Worm (Caenorhabditis elegans) whole organism, L1 larva: Measurements from ENCODE around the gene npp-5.

Experiments used
- aly-2 ChIP-seq: fragments of 150-350 bp; optimal IDR thresholded peaks from 2 replicates; lab custom pipeline; 2014; ENCODE audit warnings: missing biosample characterization, missing genetic modification characterization
- ama-1 ChIP-seq: fragments of 150-350 bp; optimal IDR thresholded peaks from 2 replicates; lab custom pipeline; 2014
- blmp-1 ChIP-seq: fragments of 150-350 bp; optimal IDR thresholded peaks from 2 replicates; lab custom pipeline; 2014; ENCODE audit warnings: missing biosample characterization, missing genetic modification characterization
- ceh-63 ChIP-seq: fragments of 200-800 bp; sonication (Bioruptor generic); optimal IDR thresholded peaks from 2 replicates; lab custom pipeline; 2018; ENCODE audit warnings: mild to moderate bottlenecking, missing genetic modification characterization, missing compliant biosample characterization
- ceh-82 ChIP-seq, 3 experiments: fragments of 150-350 bp in 1 of 3; sonication (generic microtip) in 2 of 3; optimal IDR thresholded peaks; 2 replicates each; lab custom pipeline; 2014 to 2017; ENCODE audit warnings: missing biosample characterization in 3 of 3, missing genetic modification characterization in 3 of 3
- dpl-1 ChIP-seq, 3 experiments: fragments of 150-350 bp in 2 of 3; sonication (generic microtip) in 1 of 3; optimal IDR thresholded peaks; 2 replicates each; lab custom pipeline; 2014 to 2017; ENCODE audit warnings: missing biosample characterization in 3 of 3, missing genetic modification characterization in 3 of 3, missing genetic modification reagents in 3 of 3
- dsc-1 ChIP-seq: sonication (generic microtip); optimal IDR thresholded peaks from 2 replicates; lab custom pipeline; 2016; ENCODE audit warnings: mild to moderate bottlenecking, missing genetic modification characterization, missing compliant biosample characterization
- efl-1 ChIP-seq, 4 experiments: fragments of 150-350 bp; optimal IDR thresholded peaks in 3 of 4; peaks in 1 of 4; 1 replicate in 1 of 4; 2 replicates in 3 of 4; lab custom pipeline; 2014; ENCODE audit warnings: missing biosample characterization in 2 of 4, missing genetic modification characterization in 2 of 4, missing genetic modification reagents in 2 of 4
- egl-13 ChIP-seq: sonication (generic microtip); optimal IDR thresholded peaks from 2 replicates; lab custom pipeline; 2016; ENCODE audit warnings: missing genotype, missing genetic modification reagents, missing genetic modification characterization, missing compliant biosample characterization
- egl-27 ChIP-seq, 2 experiments: fragments of 150-350 bp in 1 of 2; sonication (generic microtip); optimal IDR thresholded peaks; 3 replicates each; lab custom pipeline; 2017 to 2018; ENCODE audit warnings: missing biosample characterization in 2 of 2, missing genetic modification characterization in 2 of 2, missing genetic modification reagents in 2 of 2
- elt-2 ChIP-seq: sonication (generic microtip); optimal IDR thresholded peaks from 2 replicates; lab custom pipeline; 2016; ENCODE audit warnings: missing genetic modification characterization, mild to moderate bottlenecking, inconsistent platforms, missing compliant biosample characterization, missing genetic modification reagents
- fkh-8 ChIP-seq: sonication (generic microtip); optimal IDR thresholded peaks from 2 replicates; lab custom pipeline; 2016; ENCODE audit warnings: mild to moderate bottlenecking, missing genetic modification characterization, missing compliant biosample characterization
- fos-1 ChIP-seq: fragments of 150-350 bp; optimal IDR thresholded peaks from 2 replicates; lab custom pipeline; 2014; ENCODE audit warnings: missing biosample characterization, missing genetic modification characterization
- hlh-17 ChIP-seq: fragments of 200-800 bp; sonication (Bioruptor generic); optimal IDR thresholded peaks from 2 replicates; lab custom pipeline; 2018; ENCODE audit warnings: missing genetic modification characterization, mild to moderate bottlenecking, missing compliant biosample characterization, moderate library complexity, borderline replicate concordance
- hpl-2 ChIP-seq: fragments of 150-350 bp; optimal IDR thresholded peaks from 2 replicates; lab custom pipeline; 2014; ENCODE audit warnings: missing biosample characterization, missing genetic modification reagents, missing genetic modification characterization
- jun-1 ChIP-seq: fragments of 150-350 bp; optimal IDR thresholded peaks from 2 replicates; lab custom pipeline; 2014; ENCODE audit warnings: missing biosample characterization, missing genetic modification reagents, missing genetic modification characterization
- lin-14 ChIP-seq: fragments of 200-800 bp; sonication (Bioruptor generic); optimal IDR thresholded peaks from 2 replicates; lab custom pipeline; 2018; ENCODE audit warnings: mild to moderate bottlenecking, missing genetic modification characterization, moderate library complexity, missing compliant biosample characterization
- lin-15B ChIP-seq: fragments of 150-350 bp; sonication (generic microtip); optimal IDR thresholded peaks from 3 replicates; lab custom pipeline; 2014; ENCODE audit warnings: missing biosample characterization, missing genetic modification characterization
- lin-35 ChIP-seq, 2 experiments: fragments of 150-350 bp; optimal IDR thresholded peaks; 2 replicates each; lab custom pipeline; 2014; ENCODE audit warnings: missing biosample characterization in 2 of 2, missing genetic modification characterization in 2 of 2, missing genetic modification reagents in 2 of 2
- lin-39 ChIP-seq: fragments of 150-350 bp; optimal IDR thresholded peaks from 2 replicates; lab custom pipeline; 2014; ENCODE audit warnings: missing biosample characterization, missing genetic modification reagents, missing genetic modification characterization
- lsy-2 ChIP-seq, 2 experiments: fragments of 150-350 bp; optimal IDR thresholded peaks; 2 replicates each; lab custom pipeline; 2014; ENCODE audit warnings: missing biosample characterization in 2 of 2, missing genetic modification characterization in 2 of 2
- mdl-1 ChIP-seq, 2 experiments: fragments of 150-350 bp; optimal IDR thresholded peaks; 2 replicates each; lab custom pipeline; 2014 to 2017; ENCODE audit warnings: missing biosample characterization in 2 of 2, missing genetic modification characterization in 2 of 2, inconsistent platforms in 1 of 2
- mef-2 ChIP-seq: fragments of 150-350 bp; optimal IDR thresholded peaks from 2 replicates; lab custom pipeline; 2014; ENCODE audit warnings: missing biosample characterization, missing genetic modification characterization
- mep-1 ChIP-seq: fragments of 150-350 bp; optimal IDR thresholded peaks from 2 replicates; lab custom pipeline; 2014; ENCODE audit warnings: missing biosample characterization, missing genetic modification characterization
- nhr-20 ChIP-seq: sonication (generic microtip); optimal IDR thresholded peaks from 2 replicates; lab custom pipeline; 2016; ENCODE audit warnings: mild to moderate bottlenecking, missing genetic modification characterization, missing compliant biosample characterization
- nhr-47 ChIP-seq: sonication (generic microtip); optimal IDR thresholded peaks from 2 replicates; lab custom pipeline; 2016; ENCODE audit warnings: mild to moderate bottlenecking, missing genetic modification characterization, moderate library complexity, missing compliant biosample characterization
- nhr-71 ChIP-seq: sonication (generic microtip); optimal IDR thresholded peaks from 2 replicates; lab custom pipeline; 2016; ENCODE audit warnings: mild to moderate bottlenecking, missing genetic modification characterization, moderate library complexity, missing compliant biosample characterization
- nhr-85 ChIP-seq: sonication (generic microtip); peaks from one replicate; lab custom pipeline; 2016; ENCODE audit warnings: missing genetic modification characterization, inconsistent platforms, missing compliant biosample characterization
- pax-3 ChIP-seq: fragments of 200-800 bp; sonication (Bioruptor generic); optimal IDR thresholded peaks from 2 replicates; lab custom pipeline; 2018; ENCODE audit warnings: mild to moderate bottlenecking, missing genetic modification characterization, moderate library complexity, missing compliant biosample characterization
- rnt-1 ChIP-seq: sonication (generic microtip); optimal IDR thresholded peaks from 2 replicates; lab custom pipeline; 2016; ENCODE audit warnings: mild to moderate bottlenecking, missing genetic modification characterization, moderate library complexity, missing compliant biosample characterization
- skn-1 ChIP-seq: fragments of 150-350 bp; optimal IDR thresholded peaks from 2 replicates; lab custom pipeline; 2014; ENCODE audit warnings: missing biosample characterization, missing genetic modification characterization
- snu-23 ChIP-seq: sonication (generic microtip); optimal IDR thresholded peaks from 2 replicates; lab custom pipeline; 2016; ENCODE audit warnings: missing genetic modification characterization, missing compliant biosample characterization
- swsn-7 ChIP-seq: sonication (generic microtip); optimal IDR thresholded peaks from 2 replicates; lab custom pipeline; 2016; ENCODE audit warnings: missing genetic modification characterization, missing compliant biosample characterization
- tbx-2 ChIP-seq: sonication (generic microtip); optimal IDR thresholded peaks from 2 replicates; lab custom pipeline; 2016; ENCODE audit warnings: missing genetic modification characterization, missing compliant biosample characterization
- unc-30 ChIP-seq: sonication (generic microtip); optimal IDR thresholded peaks from 2 replicates; lab custom pipeline; 2017; ENCODE audit warnings: missing biosample characterization, missing genetic modification characterization
- unc-98 ChIP-seq: fragments of 200-800 bp; sonication (Bioruptor generic); IDR thresholded peaks from 2 replicates; pipeline ENCODE4 v1.3.6; 2022; ENCODE audit warnings: missing genetic modification characterization, missing compliant biosample characterization
- xbp-1 ChIP-seq: sonication (generic microtip); optimal IDR thresholded peaks from 2 replicates; lab custom pipeline; 2016; ENCODE audit warnings: missing genetic modification characterization, missing compliant biosample characterization
- zip-4 ChIP-seq: fragments of 200-800 bp; sonication (Bioruptor generic); optimal IDR thresholded peaks from 2 replicates; lab custom pipeline; 2018; ENCODE audit warnings: mild to moderate bottlenecking, missing genetic modification characterization, moderate library complexity, missing compliant biosample characterization
- ztf-11 ChIP-seq, 2 experiments: sonication (generic microtip); optimal IDR thresholded peaks; 2 replicates each; lab custom pipeline; 2016 to 2017; ENCODE audit warnings: missing genetic modification characterization in 2 of 2, missing biosample characterization in 1 of 2, missing compliant biosample characterization in 1 of 2

Gene npp-5

ce11 chrII:11599751-11600150, at the start of gene npp-5:
npp-5 (minus strand) TSS chrII:11599809.
- peak; percentile 83 to 91 (median 90) for TF ChIP-seq dpl-1 (GFP tag; optimal IDR thresholded peaks at IDR 0.05; lab: Kevin White, UChicago)
- TF ChIP-seq jun-1 (tag; lab: Kevin White, UChicago) = no peak
- peak; percentile 20 for TF ChIP-seq tbx-2 (tag; lab: Kevin White, UChicago)
- peak; percentile 20 to 65 for TF ChIP-seq lsy-2 (tag; optimal IDR thresholded peaks at IDR 0.05; lab: Kevin White, UChicago)
- TF ChIP-seq fkh-8 (tag; lab: Kevin White, UChicago) = no peak
- peak; percentile 52 for TF ChIP-seq nhr-85
- TF ChIP-seq swsn-7 (tag; lab: Kevin White, UChicago) = no peak
- no peak for TF ChIP-seq mep-1 (tag; lab: Kevin White, UChicago)
- peak; percentile 31 for TF ChIP-seq blmp-1 (tag; lab: Kevin White, UChicago)
- peak; percentile 2 for TF ChIP-seq xbp-1 (tag; lab: Kevin White, UChicago)
- peak in 1 of 3 experiments; percentile 4 for TF ChIP-seq ceh-82 (tag; optimal IDR thresholded peaks at IDR 0.05; lab: Kevin White, UChicago)
- TF ChIP-seq nhr-47 (tag; lab: Kevin White, UChicago) = peak; percentile 24
- TF ChIP-seq zip-4 = no peak
- peak; percentile 69 to 90 for TF ChIP-seq efl-1 (optimal IDR thresholded peaks at IDR 0.05; lab: Kevin White, UChicago)
- TF ChIP-seq efl-1 (GFP tag; optimal IDR thresholded peaks at IDR 0.05 in 1 of 2; lab: Kevin White, UChicago) = peak; percentile 91 to 99
- peak; percentile 52 for TF ChIP-seq nhr-71
- peak; percentile 20 for TF ChIP-seq lin-15B (tag; lab: Kevin White, UChicago)
- peak; percentile 78 to 96 for TF ChIP-seq lin-35 (GFP tag; optimal IDR thresholded peaks at IDR 0.05; lab: Kevin White, UChicago)
- peak; percentile 20 for TF ChIP-seq snu-23 (GFP tag; lab: Kevin White, UChicago)
- peak; percentile 22 for TF ChIP-seq skn-1 (tag; lab: Kevin White, UChicago)
- peak; percentile 10 for TF ChIP-seq lin-14 (GFP tag; lab: Kevin White, UChicago)

ce11 chrII:11649239-11649638, 49.6 kb upstream of the npp-5 start:
- TF ChIP-seq skn-1 (tag; lab: Kevin White, UChicago) (peak; percentile 21), ceh-63 (GFP tag; lab: Kevin White, UChicago) (no peak), fos-1 (tag; lab: Kevin White, UChicago) (no peak), elt-2 (tag; lab: Kevin White, UChicago) (peak; percentile 5), ama-1 (lab: Kevin White, UChicago) (no peak), zip-4 (peak; percentile 63), mef-2 (tag; lab: Kevin White, UChicago) (no peak), ztf-11 (tag; optimal IDR thresholded peaks at IDR 0.05; lab: Kevin White, UChicago) (no peak), lin-35 (GFP tag; optimal IDR thresholded peaks at IDR 0.05; lab: Kevin White, UChicago) (peak in 1 of 2 experiments; percentile 9)

ce11 chrII:11646874-11647273, 47.3 kb upstream of the npp-5 start:
- no peak for TF ChIP-seq ztf-11 (tag; optimal IDR thresholded peaks at IDR 0.05; lab: Kevin White, UChicago)
- no peak for TF ChIP-seq aly-2 (tag; lab: Kevin White, UChicago)
- TF ChIP-seq elt-2 (tag; lab: Kevin White, UChicago) = peak; percentile 73
- no peak for TF ChIP-seq dsc-1 (tag; lab: Kevin White, UChicago)
- TF ChIP-seq hpl-2 = no peak
- TF ChIP-seq rnt-1 (tag; lab: Kevin White, UChicago) = no peak
- no peak for TF ChIP-seq hlh-17 (GFP tag; lab: Kevin White, UChicago)
- no peak for TF ChIP-seq egl-13 (tag; lab: Kevin White, UChicago)
- no peak for TF ChIP-seq efl-1 (optimal IDR thresholded peaks at IDR 0.05; lab: Kevin White, UChicago)
- TF ChIP-seq efl-1 (GFP tag; optimal IDR thresholded peaks at IDR 0.05 in 1 of 2; lab: Kevin White, UChicago) = peak in 1 of 2 experiments; percentile 88

ce11 chrII:11646276-11646797, 46.7 kb upstream of the npp-5 start, which contains the start of gene ghi-1:
ghi-1 (plus strand) TSS chrII:11646747.
- TF ChIP-seq snu-23 (GFP tag; lab: Kevin White, UChicago) (peak; percentile 16), pax-3 (tag; lab: Kevin White, UChicago) (no peak), lin-39 (tag; lab: Kevin White, UChicago) (no peak), nhr-85 (peak; percentile 76), nhr-20 (peak; percentile 3), lsy-2 (tag; optimal IDR thresholded peaks at IDR 0.05; lab: Kevin White, UChicago) (peak in 1 of 2 experiments; percentile 53), elt-2 (tag; lab: Kevin White, UChicago) (peak; percentile 44), unc-98 (no peak), efl-1 (optimal IDR thresholded peaks at IDR 0.05; lab: Kevin White, UChicago) (no peak), efl-1 (GFP tag; optimal IDR thresholded peaks at IDR 0.05 in 1 of 2; lab: Kevin White, UChicago) (peak in 1 of 2 experiments; percentile 91), fkh-8 (tag; lab: Kevin White, UChicago) (no peak), lin-35 (GFP tag; optimal IDR thresholded peaks at IDR 0.05; lab: Kevin White, UChicago) (peak in 1 of 2 experiments; percentile 38), mdl-1 (tag; optimal IDR thresholded peaks at IDR 0.05; lab: Kevin White, UChicago) (peak in 1 of 2 experiments; percentile 29), nhr-71 (peak; percentile 12), egl-27 (tag; optimal IDR thresholded peaks at IDR 0.05; lab: Kevin White, UChicago) (no peak), lin-14 (GFP tag; lab: Kevin White, UChicago) (peak; percentile 12), skn-1 (tag; lab: Kevin White, UChicago) (peak; percentile 10), unc-30 (tag; lab: Kevin White, UChicago) (no peak)
- TF ChIP-seq, all 84 proteins: peak for 11
